Worm (Caenorhabditis elegans) whole organism, L4/young adult: ENCODE results near the gene unc-82.

Experiments
- W03F9.2 ChIP-seq: fragments of 150-350 bp; optimal IDR thresholded peaks from 2 replicates; lab custom pipeline; 2014; ENCODE audit warnings: missing biosample characterization, missing genetic modification characterization
- him-1 ChIP-seq: sonication (generic microtip); optimal IDR thresholded peaks from 2 replicates; lab custom pipeline; 2016; ENCODE audit warnings: missing genotype, missing genetic modification reagents, missing genetic modification characterization, missing compliant biosample characterization

DNA sequence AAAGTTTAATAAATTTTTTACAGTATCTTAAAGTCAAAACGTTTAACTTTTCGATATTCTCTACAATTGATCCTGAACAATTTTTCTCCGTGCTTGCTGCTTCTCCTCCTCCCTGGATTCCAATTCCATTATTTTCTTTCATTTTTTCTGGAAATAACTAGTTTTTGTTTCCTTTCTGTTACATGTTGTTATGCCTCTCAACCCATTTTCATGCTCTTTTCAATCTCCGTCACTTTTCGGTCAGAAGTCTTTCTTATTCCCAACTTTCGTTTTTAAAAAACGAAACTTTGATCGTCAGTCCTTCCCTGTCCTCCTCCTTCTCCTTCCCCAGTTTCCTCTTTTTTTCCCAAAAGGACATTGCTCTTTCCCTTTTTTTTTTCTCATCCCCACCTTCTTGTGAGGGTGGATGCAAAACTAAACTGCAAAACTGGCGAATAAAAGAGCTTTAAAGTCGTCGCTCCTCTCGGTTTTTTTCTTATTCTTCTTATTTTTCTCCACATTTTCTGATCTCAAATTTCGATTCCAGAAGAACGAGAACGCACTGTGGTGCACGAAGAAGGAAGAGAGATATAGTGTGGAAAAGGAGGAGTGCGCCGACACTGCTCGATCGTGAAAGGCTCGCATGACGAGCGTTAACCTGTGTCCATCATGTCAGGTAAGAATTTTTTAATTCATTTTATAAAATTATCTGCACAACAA lies 19.2 kb upstream of the unc-82 start, which contains the start of the genes C48A7.16 and egl-19:
- TF ChIP-seq him-1 (tag; lab: Kevin White, UChicago) (no peak), W03F9.2 (tag; lab: Kevin White, UChicago) (no peak)
